Worm (Caenorhabditis elegans): ENCODE data around the gene T02D1.7.
A peak's percentile ranks its signal among the peaks of the same experiment; 100 is the strongest.

DNA sequence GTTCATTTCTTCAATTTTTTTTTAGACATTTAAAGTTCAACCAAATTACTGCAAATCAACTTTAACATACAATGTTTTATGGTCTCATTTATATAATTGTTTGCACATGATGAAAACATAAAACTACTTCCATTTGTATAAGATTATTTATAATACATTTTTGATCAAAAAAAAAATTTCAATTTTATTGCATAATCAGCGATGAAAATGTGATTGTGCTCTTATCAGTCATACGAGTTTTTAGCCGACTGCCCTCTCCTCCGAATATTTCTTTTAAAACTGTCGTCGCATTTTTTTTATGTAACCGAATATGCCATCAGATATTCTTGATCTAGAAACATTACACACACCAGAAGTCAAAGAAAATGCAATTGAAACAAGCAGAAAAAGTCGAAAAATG, 33.5 kb upstream of the T02D1.7 start, which contains the start of gene F08A7.1:
- TF ChIP-seq dpl-1 (GFP tag; optimal IDR thresholded peaks at IDR 0.05) (no peak), nhr-76 (tag; optimal IDR thresholded peaks at IDR 0.05) (no peak), alr-1 (tag; optimal IDR thresholded peaks at IDR 0.05; ENCODE audit: borderline replicate concordance) (no peak), elt-2 (tag; optimal IDR thresholded peaks at IDR 0.05) (peak; percentile 63)
